Worm (Caenorhabditis elegans) whole organism, young adult: ENCODE results near the gene ephx-1.

Source experiments
- B0035.1 ChIP-seq: sonication (generic microtip); optimal IDR thresholded peaks from 2 replicates; lab custom pipeline; 2016; ENCODE audit warnings: missing genetic modification characterization, mild to moderate bottlenecking, missing compliant biosample characterization, missing genotype, missing genetic modification reagents
- B0336.3 ChIP-seq: fragments of 200-800 bp; sonication (Bioruptor generic); IDR thresholded peaks from 2 replicates; pipeline ENCODE4 v1.3.6; 2022; ENCODE audit warnings: missing genetic modification characterization, missing compliant biosample characterization
- F33H1.4 ChIP-seq: fragments of 200-800 bp; sonication (Bioruptor generic); IDR thresholded peaks from 2 replicates; pipeline ENCODE4 v1.3.6; 2022; ENCODE audit warnings: missing genetic modification reagents, missing genetic modification characterization, missing compliant biosample characterization
- F37B4.10 ChIP-seq: fragments of 200-800 bp; sonication (Bioruptor generic); IDR thresholded peaks from 2 replicates; pipeline ENCODE4 v1.3.6; 2022; ENCODE audit warnings: missing genetic modification characterization, missing compliant biosample characterization
- F57C9.4 ChIP-seq: sonication (generic microtip); optimal IDR thresholded peaks from 2 replicates; lab custom pipeline; 2017; ENCODE audit warnings: mild to moderate bottlenecking, missing genetic modification characterization, missing compliant biosample characterization
- T07F8.4 ChIP-seq: sonication (generic microtip); optimal IDR thresholded peaks from 2 replicates; lab custom pipeline; 2016; ENCODE audit warnings: mild to moderate bottlenecking, missing genetic modification characterization, moderate library complexity, missing compliant biosample characterization
- Y53F4B.3 ChIP-seq: fragments of 200-800 bp; sonication (Bioruptor generic); IDR thresholded peaks from 2 replicates; pipeline ENCODE4 v1.3.6; 2022; ENCODE audit warnings: missing genetic modification reagents, missing genetic modification characterization, missing compliant biosample characterization
- Y56A3A.18 ChIP-seq: fragments of 200-800 bp; sonication (Bioruptor generic); IDR thresholded peaks from 2 replicates; pipeline ENCODE4 v1.3.6; 2022; ENCODE audit warnings: missing genetic modification reagents, missing genetic modification characterization, missing compliant biosample characterization
- Y95B8A.8 ChIP-seq: fragments of 200-800 bp; sonication (Bioruptor generic); IDR thresholded peaks from 2 replicates; pipeline ENCODE4 v1.3.6; 2022; ENCODE audit warnings: missing genetic modification reagents, missing genetic modification characterization, missing compliant biosample characterization
- atf-7 ChIP-seq: sonication (generic microtip); optimal IDR thresholded peaks from 2 replicates; lab custom pipeline; 2017; ENCODE audit warnings: mild to moderate bottlenecking, missing genetic modification characterization, missing compliant biosample characterization
- attf-3 ChIP-seq: fragments of 200-800 bp; sonication (Bioruptor generic); conservative IDR thresholded peaks from 2 replicates; pipeline ENCODE4 v1.3.6; 2022; ENCODE audit warnings: missing genetic modification reagents, missing genetic modification characterization, missing compliant biosample characterization
- bed-2 ChIP-seq: fragments of 200-800 bp; sonication (Bioruptor generic); IDR thresholded peaks from 2 replicates; pipeline ENCODE4 v1.3.6; 2022; ENCODE audit warnings: missing genetic modification reagents, missing genetic modification characterization, missing compliant biosample characterization
- cebp-1 ChIP-seq, 2 experiments: fragments of 200-800 bp in 1 of 2; sonication (Bioruptor generic) in 1 of 2; sonication (generic microtip) in 1 of 2; IDR thresholded peaks in 1 of 2; optimal IDR thresholded peaks in 1 of 2; 2 replicates each; pipeline versions ENCODE4 v1.3.6 to Lab custom; 2017 to 2022; ENCODE audit warnings: missing compliant biosample characterization in 2 of 2, missing genetic modification characterization in 2 of 2, mild to moderate bottlenecking in 1 of 2, missing genetic modification reagents in 1 of 2, moderate library complexity in 1 of 2
- cebp-2 ChIP-seq: fragments of 200-800 bp; sonication (Bioruptor generic); IDR thresholded peaks from 2 replicates; pipeline ENCODE4 v1.3.6; 2022; ENCODE audit warnings: missing genetic modification characterization, missing compliant biosample characterization
- ceh-100 ChIP-seq: fragments of 200-800 bp; sonication (Bioruptor generic); IDR thresholded peaks from 2 replicates; pipeline ENCODE4 v1.3.6; 2022; ENCODE audit warnings: missing genetic modification reagents, missing genetic modification characterization, missing compliant biosample characterization
- ceh-40 ChIP-seq: fragments of 200-800 bp; sonication (Bioruptor generic); IDR thresholded peaks from 2 replicates; pipeline ENCODE4 v1.3.6; 2022; ENCODE audit warnings: missing genetic modification characterization, missing compliant biosample characterization
- ceh-58 ChIP-seq: fragments of 200-800 bp; sonication (Bioruptor generic); IDR thresholded peaks from 2 replicates; pipeline ENCODE4 v1.3.6; 2022; ENCODE audit warnings: missing genetic modification characterization, missing compliant biosample characterization
- ceh-91 ChIP-seq: fragments of 200-800 bp; sonication (Bioruptor generic); IDR thresholded peaks from 2 replicates; pipeline ENCODE4 v1.3.6; 2022; ENCODE audit warnings: missing genetic modification reagents, missing genetic modification characterization, missing compliant biosample characterization
- dox-1 ChIP-seq: fragments of 200-800 bp; sonication (Bioruptor generic); IDR thresholded peaks from 2 replicates; pipeline ENCODE4 v1.3.6; 2022; ENCODE audit warnings: missing genetic modification reagents, missing genetic modification characterization, missing compliant biosample characterization
- dpl-1 ChIP-seq: fragments of 150-350 bp; optimal IDR thresholded peaks from 2 replicates; lab custom pipeline; 2014; ENCODE audit warnings: missing biosample characterization, missing genetic modification reagents, missing genetic modification characterization
- egl-44 ChIP-seq: fragments of 200-800 bp; sonication (Bioruptor generic); IDR thresholded peaks from 2 replicates; pipeline ENCODE4 v1.3.6; 2022; ENCODE audit warnings: missing genetic modification reagents, missing genetic modification characterization, missing compliant biosample characterization
- egrh-3 ChIP-seq: fragments of 200-800 bp; sonication (Bioruptor generic); IDR thresholded peaks from 2 replicates; pipeline ENCODE4 v1.3.6; 2022; ENCODE audit warnings: missing genetic modification reagents, missing genetic modification characterization, missing compliant biosample characterization
- ekl-4 ChIP-seq: fragments of 200-800 bp; sonication (Bioruptor generic); IDR thresholded peaks from 2 replicates; pipeline ENCODE4 v1.3.6; 2022; ENCODE audit warnings: missing genetic modification reagents, missing genetic modification characterization, missing compliant biosample characterization
- ets-4 ChIP-seq: fragments of 200-800 bp; sonication (Bioruptor generic); optimal IDR thresholded peaks from 2 replicates; lab custom pipeline; 2018; ENCODE audit warnings: mild to moderate bottlenecking, missing genetic modification characterization, missing compliant biosample characterization
- gei-17 ChIP-seq: fragments of 200-800 bp; sonication (Bioruptor generic); optimal IDR thresholded peaks from 2 replicates; lab custom pipeline; 2018; ENCODE audit warnings: mild to moderate bottlenecking, missing genetic modification characterization, missing compliant biosample characterization
- let-526 ChIP-seq: fragments of 200-800 bp; sonication (Bioruptor generic); IDR thresholded peaks from 2 replicates; pipeline ENCODE4 v1.3.6; 2022; ENCODE audit warnings: missing genetic modification reagents, missing genetic modification characterization, missing compliant biosample characterization
- lin-54 ChIP-seq: fragments of 200-800 bp; sonication (Bioruptor generic); optimal IDR thresholded peaks from 2 replicates; lab custom pipeline; 2018; ENCODE audit warnings: mild to moderate bottlenecking, missing genetic modification characterization, missing compliant biosample characterization
- lsl-1 ChIP-seq: fragments of 200-800 bp; sonication (Bioruptor generic); optimal IDR thresholded peaks from 2 replicates; lab custom pipeline; 2018; ENCODE audit warnings: mild to moderate bottlenecking, missing genetic modification characterization, moderate library complexity, missing compliant biosample characterization
- madf-3 ChIP-seq: fragments of 200-800 bp; sonication (Bioruptor generic); IDR thresholded peaks from 2 replicates; pipeline ENCODE4 v1.3.6; 2022; ENCODE audit warnings: missing genetic modification reagents, missing genetic modification characterization, missing compliant biosample characterization
- madf-6 ChIP-seq: fragments of 200-800 bp; sonication (Bioruptor generic); IDR thresholded peaks from 2 replicates; pipeline ENCODE4 v1.3.6; 2022; ENCODE audit warnings: missing genetic modification reagents, missing genetic modification characterization, missing compliant biosample characterization
- mcd-1 ChIP-seq: fragments of 200-800 bp; sonication (Bioruptor generic); IDR thresholded peaks from 2 replicates; pipeline ENCODE4 v1.3.6; 2022; ENCODE audit warnings: missing genetic modification reagents, missing genetic modification characterization, missing compliant biosample characterization
- mes-4 ChIP-seq: sonication (generic microtip); optimal IDR thresholded peaks from 2 replicates; lab custom pipeline; 2016; ENCODE audit warnings: missing genotype, missing genetic modification characterization, missing compliant biosample characterization
- nfya-1 ChIP-seq: sonication (generic microtip); optimal IDR thresholded peaks from 2 replicates; lab custom pipeline; 2017; ENCODE audit warnings: antibody characterized with exemption, missing compliant biosample characterization, missing genetic modification characterization, borderline replicate concordance; ENCODE audit not compliant: insufficient read depth
- nfyb-1 ChIP-seq: fragments of 200-800 bp; sonication (Bioruptor generic); IDR thresholded peaks from 2 replicates; pipeline ENCODE4 v1.3.6; 2022; ENCODE audit warnings: missing genetic modification reagents, missing genetic modification characterization, missing compliant biosample characterization
- pbrm-1 ChIP-seq: fragments of 200-800 bp; sonication (Bioruptor generic); IDR thresholded peaks from 2 replicates; pipeline ENCODE4 v1.3.6; 2022; ENCODE audit warnings: missing genetic modification reagents, missing genetic modification characterization, missing compliant biosample characterization
- rcor-1 ChIP-seq: fragments of 200-800 bp; sonication (Bioruptor generic); IDR thresholded peaks from 2 replicates; pipeline ENCODE4 v1.3.6; 2022; ENCODE audit warnings: missing genetic modification reagents, missing genetic modification characterization, missing compliant biosample characterization
- rpc-1 ChIP-seq, 2 experiments: fragments of 150-350 bp in 1 of 2; sonication (generic microtip) in 1 of 2; optimal IDR thresholded peaks; 2 replicates each; lab custom pipeline; 2014 to 2018; ENCODE audit warnings: missing biosample characterization in 1 of 2, missing genetic modification characterization in 1 of 2, missing genetic modification reagents in 1 of 2, missing genotype in 1 of 2
- snpc-1.1 ChIP-seq: sonication (generic microtip); optimal IDR thresholded peaks from 2 replicates; lab custom pipeline; 2017; ENCODE audit warnings: missing genetic modification characterization, mild to moderate bottlenecking, missing compliant biosample characterization, antibody characterized with exemption, moderate library complexity, missing genotype, missing genetic modification reagents; ENCODE audit not compliant: insufficient read depth
- sptf-2 ChIP-seq: fragments of 200-800 bp; sonication (Bioruptor generic); optimal IDR thresholded peaks from 2 replicates; lab custom pipeline; 2018; ENCODE audit warnings: mild to moderate bottlenecking, missing genetic modification characterization, missing compliant biosample characterization
- tbx-9 ChIP-seq: sonication (generic microtip); optimal IDR thresholded peaks from 2 replicates; lab custom pipeline; 2016; ENCODE audit warnings: borderline replicate concordance, missing genetic modification characterization, inconsistent platforms, missing compliant biosample characterization
- tlf-1 ChIP-seq: fragments of 200-800 bp; sonication (Bioruptor generic); optimal IDR thresholded peaks from 2 replicates; lab custom pipeline; 2018; ENCODE audit warnings: mild to moderate bottlenecking, missing genetic modification characterization, missing compliant biosample characterization
- ztf-18 ChIP-seq: sonication (generic microtip); optimal IDR thresholded peaks from 2 replicates; lab custom pipeline; 2016; ENCODE audit warnings: missing genotype, mild to moderate bottlenecking, missing genetic modification characterization, missing compliant biosample characterization
- ztf-25 ChIP-seq: fragments of 200-800 bp; sonication (Bioruptor generic); IDR thresholded peaks from 2 replicates; pipeline ENCODE4 v1.3.6; 2022; ENCODE audit warnings: missing genetic modification reagents, missing genetic modification characterization, missing compliant biosample characterization
- ztf-28 ChIP-seq: fragments of 200-800 bp; sonication (Bioruptor generic); IDR thresholded peaks from 2 replicates; pipeline ENCODE4 v1.3.6; 2022; ENCODE audit warnings: missing genetic modification reagents, missing genetic modification characterization, missing compliant biosample characterization
- ztf-3 ChIP-seq: fragments of 200-800 bp; sonication (Bioruptor generic); optimal IDR thresholded peaks from 2 replicates; lab custom pipeline; 2018; ENCODE audit warnings: mild to moderate bottlenecking, missing genetic modification characterization, missing compliant biosample characterization

Gene ephx-1

ce11 chrII:4044349-4044748, 39.6 kb downstream of the ephx-1 start, which contains the start of gene rpn-11 (continued):
- TF ChIP-seq F57C9.4 (tag; lab: Kevin White, UChicago) (no peak), nfya-1 (tag; lab: Kevin White, UChicago) (no peak), rcor-1 (GFP tag; lab: Robert Waterston, UW) (peak; percentile 74; the same call in 1 of the 2 replicates), ztf-28 (GFP tag; lab: Robert Waterston, UW) (0 out of 2 replicates have a peak, but pooled peaks have one; percentile 27), snpc-1.1 (tag; lab: Kevin White, UChicago) (no peak), lin-54 (GFP tag; lab: Kevin White, UChicago) (peak; percentile 98), ceh-58 (GFP tag; lab: Robert Waterston, UW) (no peak), Y56A3A.18 (GFP tag; lab: Robert Waterston, UW) (no peak), ztf-3 (no peak), bed-2 (GFP tag; lab: Robert Waterston, UW) (peak; percentile 10; the same call in 1 of the 2 replicates), Y95B8A.8 (GFP tag; lab: Robert Waterston, UW) (peak; percentile 71; the same call in 1 of the 2 replicates), sptf-2 (no peak), cebp-2 (no peak), cebp-1 (GFP tag; IDR thresholded peaks at IDR 0.05; lab: Robert Waterston, UW) (no peak), cebp-1 (tag; optimal IDR thresholded peaks at IDR 0.05; lab: Kevin White, UChicago) (peak; percentile 83), egl-44 (GFP tag; lab: Robert Waterston, UW) (peak; percentile 46; the same call in 1 of the 2 replicates), tbx-9 (tag; lab: Kevin White, UChicago) (no peak), let-526 (GFP tag; lab: Robert Waterston, UW) (no peak), lsl-1 (GFP tag; lab: Kevin White, UChicago) (peak; percentile 77), mes-4 (tag; lab: Kevin White, UChicago) (no peak), Y53F4B.3 (no peak), atf-7 (tag; lab: Kevin White, UChicago) (peak; percentile 54), rpc-1 (optimal IDR thresholded peaks at IDR 0.05; lab: Kevin White, UChicago) (no peak), rpc-1 (tag; optimal IDR thresholded peaks at IDR 0.05; lab: Kevin White, UChicago) (no peak), tlf-1 (GFP tag; lab: Kevin White, UChicago) (peak; percentile 80), ets-4 (no peak), ztf-18 (tag; lab: Kevin White, UChicago) (peak; percentile 4), B0035.1 (tag; lab: Kevin White, UChicago) (no peak), F33H1.4 (GFP tag; lab: Robert Waterston, UW) (peak; percentile 76), egrh-3 (no peak)

ce11 chrII:4045396-4045795, 40.7 kb downstream of the ephx-1 start, which contains the start of gene K07D4.2:
K07D4.2 (minus strand) TSS chrII:4045496.
- TF ChIP-seq atf-7 (tag; lab: Kevin White, UChicago) (no peak), gei-17 (GFP tag; lab: Kevin White, UChicago) (no peak), rcor-1 (GFP tag; lab: Robert Waterston, UW) (no peak), madf-3 (GFP tag; lab: Robert Waterston, UW) (no peak), mcd-1 (GFP tag; lab: Robert Waterston, UW) (no peak), ceh-91 (GFP tag; lab: Robert Waterston, UW) (no peak), dpl-1 (GFP tag; lab: Kevin White, UChicago) (no peak), T07F8.4 (no peak), ztf-3 (no peak)

- TF ChIP-seq ceh-40 (GFP tag; lab: Robert Waterston, UW) (peak; percentile 76; the same call in 1 of the 2 replicates), madf-6 (GFP tag; lab: Robert Waterston, UW) (peak; percentile 98), ztf-28 (GFP tag; lab: Robert Waterston, UW) (peak; percentile 97), Y95B8A.8 (GFP tag; lab: Robert Waterston, UW) (peak; percentile 96), dox-1 (GFP tag; lab: Robert Waterston, UW) (peak; percentile 99), ceh-100 (GFP tag; lab: Robert Waterston, UW) (peak; percentile 91), pbrm-1 (GFP tag; lab: Robert Waterston, UW) (peak; percentile 99), B0336.3 (GFP tag; lab: Robert Waterston, UW) (peak; percentile 36; the same call in 1 of the 2 replicates), F37B4.10 (GFP tag; lab: Robert Waterston, UW) (peak; percentile 98), ztf-25 (GFP tag; lab: Robert Waterston, UW) (peak; percentile 94), nfyb-1 (GFP tag; lab: Robert Waterston, UW) (peak; percentile 99), attf-3 (peak; percentile 89), ekl-4 (GFP tag; lab: Robert Waterston, UW) (peak; percentile 98)
Observed at ce11 chrII:4047839-4048440, 43.2 kb downstream of the ephx-1 start.
